Fruit fly (Drosophila melanogaster) whole organism, embryonic: ENCODE data around the gene CG2182.
A peak's percentile ranks its signal among the peaks of the same experiment; 100 is the strongest.

Experiments used
- Ada2b ChIP-seq: fragments of 200-800 bp; sonication (Bioruptor generic); IDR thresholded peaks from 2 replicates; pipeline ENCODE4 v1.3.6; 2022; ENCODE audit warnings: missing biosample characterization, missing genetic modification characterization
- CG12236 ChIP-seq: fragments of 200-800 bp; sonication (Bioruptor generic); optimal IDR thresholded peaks from 2 replicates; lab custom pipeline; 2016; ENCODE audit warnings: missing biosample characterization, missing genetic modification characterization
- CG14441 ChIP-seq: fragments of 200-800 bp; sonication (Bioruptor generic); IDR thresholded peaks from 2 replicates; pipeline ENCODE4 v1.3.6; 2022; ENCODE audit warnings: missing biosample characterization, missing genetic modification characterization
- CG15479 ChIP-seq: fragments of 200-800 bp; sonication (Bioruptor generic); optimal IDR thresholded peaks from 3 replicates; lab custom pipeline; 2019; ENCODE audit warnings: missing biosample characterization, mild to moderate bottlenecking, missing genetic modification characterization, moderate library complexity
- CG15514 ChIP-seq: fragments of 200-800 bp; sonication (Bioruptor generic); optimal IDR thresholded peaks from 3 replicates; lab custom pipeline; 2017; ENCODE audit warnings: missing biosample characterization, missing genetic modification characterization, mild to moderate bottlenecking, moderate library complexity, missing genetic modification reagents
- CG1603 ChIP-seq: fragments of 200-800 bp; sonication (Bioruptor generic); optimal IDR thresholded peaks from 2 replicates; lab custom pipeline; 2019; ENCODE audit warnings: missing biosample characterization, mild to moderate bottlenecking, missing genetic modification characterization, moderate library complexity
- CG17186 ChIP-seq: fragments of 200-800 bp; sonication (Bioruptor generic); optimal IDR thresholded peaks from 3 replicates; lab custom pipeline; 2017; ENCODE audit warnings: missing biosample characterization, missing genetic modification reagents, missing genetic modification characterization
- CG18599 ChIP-seq: fragments of 200-800 bp; sonication (Bioruptor generic); optimal IDR thresholded peaks from 3 replicates; lab custom pipeline; 2017; ENCODE audit warnings: missing biosample characterization, missing genetic modification characterization, mild to moderate bottlenecking, moderate library complexity, missing genetic modification reagents
- CG2889 ChIP-seq: fragments of 200-800 bp; sonication (Bioruptor generic); IDR thresholded peaks from 3 replicates; pipeline ENCODE4 v1.3.6; 2022; ENCODE audit warnings: missing biosample characterization, missing genetic modification characterization
- CG3065 ChIP-seq: fragments of 200-800 bp; sonication (Bioruptor generic); optimal IDR thresholded peaks from 2 replicates; lab custom pipeline; 2016; ENCODE audit warnings: missing biosample characterization, missing genetic modification characterization
- CG33557 ChIP-seq: fragments of 200-800 bp; sonication (Bioruptor generic); optimal IDR thresholded peaks from 2 replicates; lab custom pipeline; 2019; ENCODE audit warnings: missing biosample characterization, mild to moderate bottlenecking, missing genetic modification characterization, moderate library complexity
- CG34224 ChIP-seq: fragments of 200-800 bp; sonication (Bioruptor generic); IDR thresholded peaks from 3 replicates; pipeline ENCODE4 v1.3.6; 2022; ENCODE audit warnings: missing biosample characterization, missing genetic modification characterization; ENCODE audit not compliant: partially characterized antibody
- CG4617 ChIP-seq: fragments of 200-800 bp; sonication (Bioruptor generic); optimal IDR thresholded peaks from 3 replicates; lab custom pipeline; 2016; ENCODE audit warnings: missing biosample characterization, missing genetic modification characterization, borderline replicate concordance
- CG6272 ChIP-seq: fragments of 200-800 bp; sonication (Bioruptor generic); IDR thresholded peaks from 2 replicates; pipeline ENCODE4 v1.3.6; 2022; ENCODE audit warnings: missing biosample characterization, missing genetic modification characterization
- CG8290 ChIP-seq, 3 experiments: fragments of 200-800 bp; sonication (Bioruptor generic); optimal IDR thresholded peaks; 2 replicates each; lab custom pipeline; 2016 to 2019; ENCODE audit warnings: missing biosample characterization in 3 of 3, missing genetic modification characterization in 3 of 3, mild to moderate bottlenecking in 2 of 3, moderate library complexity in 1 of 3
- CG9215 ChIP-seq: fragments of 200-800 bp; sonication (Bioruptor generic); IDR thresholded peaks from 2 replicates; pipeline ENCODE4 v1.3.6; 2022; ENCODE audit warnings: missing biosample characterization, missing genetic modification characterization
- D19B ChIP-seq: fragments of 200-800 bp; sonication (Bioruptor generic); optimal IDR thresholded peaks from 2 replicates; lab custom pipeline; 2017; ENCODE audit warnings: missing biosample characterization, mild to moderate bottlenecking, missing genetic modification characterization
- Dip3 ChIP-seq: fragments of 200-800 bp; sonication (Bioruptor generic); optimal IDR thresholded peaks from 3 replicates; lab custom pipeline; 2016; ENCODE audit warnings: missing biosample characterization, missing genetic modification characterization
- Doc3 ChIP-seq: fragments of 200-800 bp; sonication (Bioruptor generic); IDR thresholded peaks from 3 replicates; pipeline ENCODE4 v1.3.6; 2022; ENCODE audit warnings: missing biosample characterization, missing genetic modification characterization; ENCODE audit not compliant: partially characterized antibody
- Fer1 ChIP-seq: fragments of 200-800 bp; sonication (Bioruptor generic); optimal IDR thresholded peaks from 2 replicates; lab custom pipeline; 2017; ENCODE audit warnings: missing biosample characterization, mild to moderate bottlenecking, missing genetic modification characterization
- Hmx ChIP-seq: fragments of 200-800 bp; sonication (Bioruptor generic); optimal IDR thresholded peaks from 2 replicates; lab custom pipeline; 2016; ENCODE audit warnings: missing biosample characterization, missing genetic modification characterization
- Hr78 ChIP-seq, 2 experiments: fragments of 200-800 bp in 1 of 2; fragments of >200 bp in 1 of 2; sonication (Bioruptor generic) in 1 of 2; optimal IDR thresholded peaks; 2 replicates each; lab custom pipeline; 2017 to 2019; ENCODE audit warnings: missing biosample characterization in 2 of 2, missing genetic modification characterization in 2 of 2, mild to moderate bottlenecking in 1 of 2, moderate library complexity in 1 of 2
- Max ChIP-seq: fragments of 200-800 bp; sonication (Bioruptor generic); optimal IDR thresholded peaks from 2 replicates; lab custom pipeline; 2016; ENCODE audit warnings: missing biosample characterization, mild to moderate bottlenecking, missing genetic modification characterization
- Pdp1 ChIP-seq, 2 experiments: fragments of 200-800 bp; sonication (Bioruptor generic); optimal IDR thresholded peaks; 3 replicates each; lab custom pipeline; 2016; ENCODE audit warnings: missing biosample characterization in 2 of 2, missing genetic modification characterization in 2 of 2, mild to moderate bottlenecking in 1 of 2, moderate library complexity in 1 of 2
- Ravus ChIP-seq: fragments of 200-800 bp; sonication (Bioruptor generic); IDR thresholded peaks from 2 replicates; pipeline ENCODE4 v1.3.6; 2022; ENCODE audit warnings: missing biosample characterization, missing genetic modification characterization
- Scr ChIP-seq: fragments of 200-800 bp; sonication (Bioruptor generic); IDR thresholded peaks from 2 replicates; pipeline ENCODE4 v1.3.6; 2022; ENCODE audit warnings: missing biosample characterization, missing genetic modification characterization; ENCODE audit not compliant: partially characterized antibody
- Sox100B ChIP-seq: fragments of 200-800 bp; sonication (Bioruptor generic); optimal IDR thresholded peaks from 3 replicates; lab custom pipeline; 2018; ENCODE audit warnings: missing biosample characterization, mild to moderate bottlenecking, missing genetic modification characterization
- Spps ChIP-seq: fragments of 200-800 bp; sonication (Bioruptor generic); optimal IDR thresholded peaks from 2 replicates; lab custom pipeline; 2018; ENCODE audit warnings: missing biosample characterization, mild to moderate bottlenecking, missing genetic modification characterization
- ab ChIP-seq: fragments of 200-800 bp; sonication (Bioruptor generic); optimal IDR thresholded peaks from 2 replicates; lab custom pipeline; 2016; ENCODE audit warnings: missing biosample characterization, missing genetic modification characterization
- cas ChIP-seq: fragments of 200-800 bp; sonication (Bioruptor generic); IDR thresholded peaks from 2 replicates; pipeline ENCODE4 v1.3.6; 2022; ENCODE audit warnings: missing biosample characterization, missing genetic modification characterization
- chif ChIP-seq, 2 experiments: fragments of 200-800 bp; sonication (Bioruptor generic); optimal IDR thresholded peaks; 3 replicates each; lab custom pipeline; 2016; ENCODE audit warnings: missing biosample characterization in 2 of 2, missing genetic modification characterization in 2 of 2
- crc ChIP-seq: fragments of 200-800 bp; sonication (Bioruptor generic); optimal IDR thresholded peaks from 2 replicates; lab custom pipeline; 2016; ENCODE audit warnings: missing biosample characterization, missing genetic modification characterization
- dati ChIP-seq: fragments of 200-800 bp; sonication (Bioruptor generic); IDR thresholded peaks from 2 replicates; pipeline ENCODE4 v1.3.6; 2022; ENCODE audit warnings: missing biosample characterization, missing genetic modification characterization
- en ChIP-seq: fragments of 200-800 bp; sonication (Bioruptor generic); optimal IDR thresholded peaks from 2 replicates; lab custom pipeline; 2016; ENCODE audit warnings: missing biosample characterization, missing genetic modification characterization
- ewg ChIP-seq: fragments of 200-800 bp; sonication (Bioruptor generic); optimal IDR thresholded peaks from 3 replicates; lab custom pipeline; 2017; ENCODE audit warnings: mild to moderate bottlenecking, missing biosample characterization, missing genetic modification reagents, missing genetic modification characterization
- gce ChIP-seq: fragments of 200-800 bp; sonication (Bioruptor generic); IDR thresholded peaks from 3 replicates; pipeline ENCODE4 v1.3.6; 2022; ENCODE audit warnings: missing biosample characterization, missing genetic modification characterization
- insv ChIP-seq, 2 experiments: fragments of 200-800 bp; sonication (Bioruptor generic); optimal IDR thresholded peaks; 3 replicates each; lab custom pipeline; 2016 to 2018; ENCODE audit warnings: missing biosample characterization in 2 of 2, missing genetic modification characterization in 2 of 2
- nau ChIP-seq: fragments of 200-800 bp; sonication (Bioruptor generic); optimal IDR thresholded peaks from 3 replicates; lab custom pipeline; 2017; ENCODE audit warnings: missing biosample characterization, mild to moderate bottlenecking, missing genetic modification characterization, missing genetic modification reagents
- nerfin-1 ChIP-seq: fragments of 200-800 bp; sonication (Bioruptor generic); optimal IDR thresholded peaks from 3 replicates; lab custom pipeline; 2019; ENCODE audit warnings: missing biosample characterization, mild to moderate bottlenecking, missing genetic modification characterization, moderate library complexity
- pfk ChIP-seq: fragments of 200-800 bp; sonication (Bioruptor generic); optimal IDR thresholded peaks from 2 replicates; lab custom pipeline; 2018; ENCODE audit warnings: missing biosample characterization, mild to moderate bottlenecking, missing genetic modification characterization, moderate library complexity
- prd ChIP-seq, 3 experiments: fragments of >200 bp in 2 of 3; fragments of 200-800 bp in 1 of 3; sonication (Bioruptor generic) in 1 of 3; optimal IDR thresholded peaks in 2 of 3; IDR thresholded peaks in 1 of 3; 2 replicates in 2 of 3; 3 replicates in 1 of 3; pipeline versions ENCODE4 v1.3.6 to Lab custom; 2017 to 2022; ENCODE audit warnings: missing biosample characterization in 1 of 3, missing genetic modification characterization in 1 of 3
- ranshi ChIP-seq: fragments of 200-800 bp; sonication (Bioruptor generic); IDR thresholded peaks from 2 replicates; pipeline ENCODE4 v1.3.6; 2022; ENCODE audit warnings: missing biosample characterization, missing genetic modification characterization
- rib ChIP-seq: fragments of 200-800 bp; sonication (Bioruptor generic); IDR thresholded peaks from 2 replicates; pipeline ENCODE4 v1.3.6; 2022; ENCODE audit warnings: missing biosample characterization, missing genetic modification characterization
- sens ChIP-seq: fragments of 200-800 bp; sonication (Bioruptor generic); peaks from one replicate; lab custom pipeline; 2016; ENCODE audit warnings: missing biosample characterization, missing genetic modification characterization
- tin ChIP-seq: fragments of 200-800 bp; sonication (Bioruptor generic); optimal IDR thresholded peaks from 3 replicates; lab custom pipeline; 2016; ENCODE audit warnings: missing biosample characterization, missing genetic modification characterization
- twi ChIP-seq: fragments of 200-800 bp; optimal IDR thresholded peaks from 2 replicates; lab custom pipeline; 2019; ENCODE audit warnings: missing biosample characterization, mild to moderate bottlenecking, missing genetic modification characterization, moderate library complexity
- vvl ChIP-seq: fragments of 200-800 bp; sonication (Bioruptor generic); IDR thresholded peaks from 2 replicates; pipeline ENCODE4 v1.3.6; 2022; ENCODE audit warnings: missing biosample characterization, missing genetic modification characterization

The CG2182 gene

dm6 chr3R:5685269-5686048, 25.7 kb upstream of the CG2182 start, which contains the start of the genes Rab23 and plx (continued):
- TF ChIP-seq CG3065 (GFP tag; lab: Kevin White, UChicago) (no peak), D19B (GFP tag; lab: Kevin White, UChicago) (no peak), CG12236 (no peak), Hmx (no peak), CG15514 (GFP tag; lab: Kevin White, UChicago) (peak; percentile 62), dati (GFP tag; lab: Robert Waterston, UW) (no peak), Max (peak; percentile 36), CG34224 (GFP tag; lab: Robert Waterston, UW) (no peak; the same call in 2 of the 3 replicates), tin (GFP tag; lab: Kevin White, UChicago) (peak; percentile 26), Hr78 (GFP tag; optimal IDR thresholded peaks at IDR 0.05; lab: Kevin White, UChicago) (no peak), cas (GFP tag; lab: Robert Waterston, UW) (no peak), Sox100B (GFP tag; lab: Kevin White, UChicago) (no peak), prd (optimal IDR thresholded peaks at IDR 0.05; lab: Kevin White, UChicago) (no peak), prd (GFP tag; IDR thresholded peaks at IDR 0.05; lab: Robert Waterston, UW) (no peak), CG2889 (GFP tag; lab: Robert Waterston, UW) (no peak), CG1603 (peak; percentile 67), CG14441 (no peak), ranshi (GFP tag; lab: Robert Waterston, UW) (no peak), Dip3 (GFP tag; lab: Kevin White, UChicago) (no peak), CG18599 (GFP tag; lab: Kevin White, UChicago) (no peak), pfk (GFP tag; lab: Kevin White, UChicago) (no peak), Fer1 (GFP tag; lab: Kevin White, UChicago) (no peak), Ravus (GFP tag; lab: Robert Waterston, UW) (no peak), gce (GFP tag; lab: Robert Waterston, UW) (no peak), Ada2b (GFP tag; lab: Robert Waterston, UW) (no peak), CG8290 (GFP tag; optimal IDR thresholded peaks at IDR 0.05; lab: Kevin White, UChicago) (no peak), CG8290 (tag; optimal IDR thresholded peaks at IDR 0.05; lab: Kevin White, UChicago) (peak in 1 of 2 experiments; percentile 56), chif (GFP tag; optimal IDR thresholded peaks at IDR 0.05; lab: Kevin White, UChicago) (no peak), Pdp1 (GFP tag; optimal IDR thresholded peaks at IDR 0.05; lab: Kevin White, UChicago) (peak in 1 of 2 experiments; percentile 23), Scr (GFP tag; lab: Robert Waterston, UW) (0 out of 2 replicates have a peak, but pooled peaks have one; percentile 22), Spps (no peak), ab (GFP tag; lab: Kevin White, UChicago) (peak; percentile 31), CG9215 (GFP tag; lab: Robert Waterston, UW) (no peak), CG6272 (no peak), CG17186 (GFP tag; lab: Kevin White, UChicago) (peak; percentile 58), Doc3 (GFP tag; lab: Robert Waterston, UW) (0 out of 3 replicates have a peak, but pooled peaks have one; percentile 7), insv (GFP tag; optimal IDR thresholded peaks at IDR 0.05; lab: Kevin White, UChicago) (peak in 1 of 2 experiments; percentile 17), CG33557 (GFP tag; lab: Kevin White, UChicago) (no peak)

DNA sequence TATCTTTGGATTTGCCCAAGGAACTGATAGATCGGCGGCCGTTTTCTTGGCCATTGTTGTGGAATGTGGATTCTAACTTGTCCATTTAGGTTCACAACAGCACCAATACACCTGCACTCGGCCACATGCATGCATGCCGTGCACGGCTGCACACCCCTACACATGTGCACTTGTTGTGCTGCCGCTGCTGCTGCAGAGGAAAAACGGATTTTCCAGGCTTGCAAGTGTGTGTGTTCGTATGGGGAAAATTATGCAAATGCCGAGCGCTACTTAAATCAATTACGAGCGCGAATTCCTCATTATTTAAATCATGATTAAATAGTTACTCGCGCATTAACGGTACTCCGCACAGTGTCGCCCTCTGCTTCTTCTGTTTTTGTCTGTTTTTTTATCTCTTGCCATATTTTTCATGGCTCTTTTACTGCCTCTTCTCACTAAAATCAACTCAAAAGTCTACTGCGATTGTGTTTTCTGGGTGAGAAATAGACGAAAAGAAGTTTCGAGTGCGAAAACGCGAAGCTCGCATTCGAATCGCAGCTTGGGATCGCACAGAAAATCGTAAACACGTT, 24.9 kb upstream of the CG2182 start:
- no peak for TF ChIP-seq nau (GFP tag; lab: Kevin White, UChicago)
- no peak for TF ChIP-seq CG4617 (GFP tag; lab: Kevin White, UChicago)
- peak; percentile 8; the same call in 1 of the 2 replicates for TF ChIP-seq vvl (GFP tag; lab: Robert Waterston, UW)
- TF ChIP-seq en: no peak
- no peak for TF ChIP-seq twi
- TF ChIP-seq sens (GFP tag; lab: Kevin White, UChicago): peak; percentile 55
- TF ChIP-seq crc: no peak
- TF ChIP-seq rib (GFP tag; lab: Robert Waterston, UW): peak; percentile 30; the same call in 1 of the 2 replicates
- TF ChIP-seq nerfin-1: no peak
- peak; percentile 76 for TF ChIP-seq CG15479
- TF ChIP-seq CG14441: no peak
- TF ChIP-seq ewg (GFP tag; lab: Kevin White, UChicago): no peak
